Fruit fly (Drosophila melanogaster): ENCODE measurements around the gene Abp1.

dm6 chr3L:13437036-13437435 is 49.0 kb downstream of the Abp1 start, which contains the start of gene CG10154:
- no peak for TF ChIP-seq CG6163 (GFP tag; IDR thresholded peaks at IDR 0.05)
- no peak for TF ChIP-seq Hr39 (GFP tag; optimal IDR thresholded peaks at IDR 0.05)
- no peak for TF ChIP-seq Sox102F (GFP tag; optimal IDR thresholded peaks at IDR 0.05)
